Fruit fly (Drosophila melanogaster) whole organism: ENCODE data around the gene Inx6.

ENCODE experiments used
- CG8478 ChIP-seq: fragments of >200 bp; optimal IDR thresholded peaks from 2 replicates; lab custom pipeline; 2018; ENCODE audit warnings: inconsistent platforms
- EcR ChIP-seq, 2 experiments: fragments of >200 bp; optimal IDR thresholded peaks; 2 replicates each; lab custom pipeline; 2017; ENCODE audit warnings: missing biosample characterization in 2 of 2, missing genetic modification characterization in 2 of 2, missing genetic modification reagents in 2 of 2
- psq ChIP-seq: fragments of >200 bp; optimal IDR thresholded peaks from 2 replicates; lab custom pipeline; 2017

dm6 chrX:20244278-20244677 is 25.3 kb downstream of the Inx6 start, which contains the start of gene Peritrophin-A:
- no peak for TF ChIP-seq psq (lab: Kevin White, UChicago)
- TF ChIP-seq EcR (GFP tag; optimal IDR thresholded peaks at IDR 0.05; lab: Kevin White, UChicago) = no peak
- no peak for TF ChIP-seq CG8478 (lab: Kevin White, UChicago)
